Fruit fly (Drosophila melanogaster): ENCODE results near the gene CG31287.

The CG31287 gene

DNA sequence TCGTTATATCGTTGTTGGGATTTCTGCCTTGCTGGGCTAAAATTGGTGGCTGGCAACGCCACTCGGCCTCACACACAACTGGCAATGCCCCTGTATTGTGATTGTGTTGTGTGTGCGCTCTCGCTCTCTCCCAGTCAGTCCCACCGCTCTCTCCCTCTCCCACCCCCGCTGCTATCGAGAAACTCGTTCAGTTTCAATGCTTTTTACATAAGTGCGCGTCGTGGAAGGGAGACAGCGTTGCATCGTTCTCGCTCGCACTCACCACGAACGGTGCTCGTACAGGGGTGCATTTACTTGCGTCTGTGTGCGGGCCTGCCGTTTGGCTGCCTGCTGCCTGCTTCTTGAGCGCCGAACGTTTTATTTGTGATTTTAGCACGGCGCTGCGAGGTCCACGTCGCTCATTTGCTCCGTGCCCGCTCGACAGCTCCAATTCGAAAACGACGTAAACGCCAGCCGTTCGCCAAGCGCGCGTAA, 39.3 kb downstream of the CG31287 start (continued):
- TF ChIP-seq salr (GFP tag; optimal IDR thresholded peaks at IDR 0.05) (no peak), Met (GFP tag; optimal IDR thresholded peaks at IDR 0.05) (peak; percentile 47), Sox102F (GFP tag; optimal IDR thresholded peaks at IDR 0.05) (peak; percentile 57), CG10631 (GFP tag; optimal IDR thresholded peaks at IDR 0.05) (no peak), CG15336 (GFP tag; IDR thresholded peaks at IDR 0.05) (no peak), CG8632 (GFP tag; optimal IDR thresholded peaks at IDR 0.05) (peak; percentile 29), Eip93F (GFP tag; optimal IDR thresholded peaks at IDR 0.05) (peak; percentile 29)

DNA sequence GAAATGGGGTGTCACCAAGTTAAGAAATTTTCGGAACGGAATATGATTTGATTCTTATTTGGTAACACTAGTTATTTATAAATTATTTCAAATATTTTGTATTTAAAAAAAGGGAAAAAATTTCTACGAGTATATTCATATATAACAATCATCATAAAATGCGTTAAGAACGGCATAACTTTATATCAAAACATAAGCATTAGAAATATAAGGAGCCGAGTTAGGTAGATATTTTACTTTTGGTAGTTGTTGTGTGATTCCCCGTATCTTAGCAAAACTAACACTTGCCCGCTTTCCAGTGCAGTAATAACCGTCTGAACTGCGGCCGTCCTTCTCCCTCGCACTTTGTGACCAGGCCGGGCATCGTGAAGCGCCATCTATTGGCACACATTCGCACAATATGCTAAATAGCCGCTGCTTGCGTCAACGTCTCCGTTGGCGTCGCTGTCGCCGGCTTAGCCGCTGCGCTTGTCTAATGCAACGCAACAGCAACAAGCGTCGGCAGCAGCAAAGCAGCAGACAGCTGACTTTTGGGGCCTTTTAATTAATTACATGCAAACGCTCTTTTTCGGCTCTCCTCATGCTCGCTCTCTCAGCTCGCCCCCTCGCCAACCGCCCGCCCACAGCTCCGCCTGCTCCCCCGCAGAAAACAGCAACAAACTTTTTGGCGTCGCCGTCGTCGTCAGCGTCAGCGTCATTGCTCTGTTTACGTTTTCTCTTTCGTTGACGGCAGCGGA, 41.2 kb downstream of the CG31287 start:
- no peak for TF ChIP-seq lz (GFP tag; optimal IDR thresholded peaks at IDR 0.05)
- TF ChIP-seq CG4318 (GFP tag; optimal IDR thresholded peaks at IDR 0.05): no peak
- TF ChIP-seq CG10669 (GFP tag; optimal IDR thresholded peaks at IDR 0.05): no peak
- TF ChIP-seq Sox102F (GFP tag; optimal IDR thresholded peaks at IDR 0.05): no peak
- TF ChIP-seq esn (GFP tag; optimal IDR thresholded peaks at IDR 0.05): no peak
- TF ChIP-seq CG8319 (GFP tag; optimal IDR thresholded peaks at IDR 0.05): no peak
- peak in 1 of 2 experiments; percentile 36 for TF ChIP-seq salr (GFP tag; optimal IDR thresholded peaks at IDR 0.05)
- TF ChIP-seq CG34406 (GFP tag; optimal IDR thresholded peaks at IDR 0.05): no peak
- TF ChIP-seq Hr39 (GFP tag; optimal IDR thresholded peaks at IDR 0.05): no peak
- no peak for TF ChIP-seq ss (GFP tag; optimal IDR thresholded peaks at IDR 0.05)
- no peak for TF ChIP-seq spab (GFP tag; optimal IDR thresholded peaks at IDR 0.05)
- TF ChIP-seq CG8632 (GFP tag; optimal IDR thresholded peaks at IDR 0.05): no peak
- TF ChIP-seq Eip75B (GFP tag; optimal IDR thresholded peaks at IDR 0.05): no peak
- TF ChIP-seq Hr38 (GFP tag; optimal IDR thresholded peaks at IDR 0.05): no peak
- peak; percentile 42; the same call in 1 of the 3 replicates for TF ChIP-seq CG6163 (GFP tag; IDR thresholded peaks at IDR 0.05)
- TF ChIP-seq CG3919 (GFP tag; optimal IDR thresholded peaks at IDR 0.05): peak; percentile 18
- TF ChIP-seq Met (GFP tag; optimal IDR thresholded peaks at IDR 0.05): peak; percentile 20
- no peak for TF ChIP-seq CG11294 (GFP tag; IDR thresholded peaks at IDR 0.05)
- peak; percentile 64 for TF ChIP-seq CG32006 (GFP tag; optimal IDR thresholded peaks at IDR 0.05)
- TF ChIP-seq Ets21C (GFP tag; optimal IDR thresholded peaks at IDR 0.05): no peak
- no peak for TF ChIP-seq Lpt (GFP tag; optimal IDR thresholded peaks at IDR 0.05)
- TF ChIP-seq Sox15 (GFP tag; optimal IDR thresholded peaks at IDR 0.05): no peak
- TF ChIP-seq CG7368 (GFP tag; optimal IDR thresholded peaks at IDR 0.05): no peak
- TF ChIP-seq CG3032 (tag; optimal IDR thresholded peaks at IDR 0.05): peak; percentile 18
- peak; percentile 29 for TF ChIP-seq acj6 (GFP tag; optimal IDR thresholded peaks at IDR 0.05)
- TF ChIP-seq fkh (GFP tag; optimal IDR thresholded peaks at IDR 0.05): peak; percentile 36
- TF ChIP-seq OdsH (GFP tag; optimal IDR thresholded peaks at IDR 0.05): peak; percentile 41
- TF ChIP-seq CG1621 (tag; optimal IDR thresholded peaks at IDR 0.05): no peak
- TF ChIP-seq Ets96B (tag; optimal IDR thresholded peaks at IDR 0.05): no peak
- no peak for TF ChIP-seq CG6792 (GFP tag; optimal IDR thresholded peaks at IDR 0.05)
- no peak for TF ChIP-seq dsx (GFP tag; optimal IDR thresholded peaks at IDR 0.05; ENCODE audit: poor library complexity, severe bottlenecking)
- TF ChIP-seq fd85E (GFP tag; optimal IDR thresholded peaks at IDR 0.05): no peak
- TF ChIP-seq net (GFP tag; optimal IDR thresholded peaks at IDR 0.05): peak; percentile 22
- no peak for TF ChIP-seq achi (GFP tag; optimal IDR thresholded peaks at IDR 0.05)
- no peak for TF ChIP-seq CG11902 (GFP tag; optimal IDR thresholded peaks at IDR 0.05)
- TF ChIP-seq Sox14 (GFP tag; optimal IDR thresholded peaks at IDR 0.05): no peak
- TF ChIP-seq svp (GFP tag): peak; percentile 55
- 0 out of 3 replicates have a peak, but pooled peaks have one; percentile 16 for TF ChIP-seq eg (GFP tag; IDR thresholded peaks at IDR 0.05)
- peak; percentile 18 for TF ChIP-seq CG6808 (GFP tag; optimal IDR thresholded peaks at IDR 0.05)
- TF ChIP-seq Gug (GFP tag; IDR thresholded peaks at IDR 0.05): no peak
- TF ChIP-seq CG16779 (tag; optimal IDR thresholded peaks at IDR 0.05): no peak
- TF ChIP-seq CG6276 (GFP tag; optimal IDR thresholded peaks at IDR 0.05): peak; percentile 42
- peak; percentile 86 for TF ChIP-seq Eip78C (GFP tag)
- peak; percentile 3 for TF ChIP-seq pdm3 (GFP tag; optimal IDR thresholded peaks at IDR 0.05)
- peak; percentile 33 for TF ChIP-seq CG6854 (GFP tag; optimal IDR thresholded peaks at IDR 0.05)

Measured in whole organism, prepupa.